In the genomic region with DNA sequence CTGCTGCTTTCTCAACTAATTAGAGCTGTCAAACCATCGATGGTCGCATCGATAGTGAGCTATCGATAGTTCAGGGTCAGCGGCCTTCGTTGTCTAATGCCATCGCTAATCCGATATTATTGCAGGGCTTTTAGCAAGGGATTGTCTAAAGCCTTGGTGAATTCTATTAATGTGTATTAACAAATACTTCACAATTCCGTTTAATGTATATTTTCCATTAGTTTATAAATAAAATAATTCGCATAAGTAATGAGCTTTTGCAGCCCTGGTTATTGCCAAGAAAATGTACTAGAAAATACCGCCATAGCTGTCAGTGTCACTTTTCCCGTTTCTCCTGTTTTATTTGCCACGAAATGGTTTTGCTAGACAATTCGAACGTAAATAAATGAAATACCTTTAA, we compare ENCODE assay signal across 5 fruit fly cellular contexts.
TF ChIP-seq lines count a peak whose summit lies in the region.

EloB (minus strand) TSS at position 35 of the 400 bp plus-strand sequence.
Srp14 (plus strand) TSS at position 300 of the 400 bp plus-strand sequence.

TF ChIP-seq in whole organism, adult, 20 proteins besides CTCF, POLR2A, EP300 and RAD21 (continued from another document):
- TF ChIP-seq cic (GFP tag; optimal IDR thresholded peaks at IDR 0.05; lab: Kevin White, UChicago) (peak; percentile 70), CG14711 (tag; optimal IDR thresholded peaks at IDR 0.05; lab: Kevin White, UChicago) (peak; percentile 81), CG7101 (tag; optimal IDR thresholded peaks at IDR 0.05; lab: Kevin White, UChicago) (peak; percentile 90)

TF ChIP-seq in whole organism, embryonic, 481 proteins besides CTCF, POLR2A, EP300 and RAD21 (continued from another document and continues in another):
- TF ChIP-seq eyg (GFP tag; optimal IDR thresholded peaks at IDR 0.05; lab: Kevin White, UChicago) (peak; percentile 33), gfzf (GFP tag; optimal IDR thresholded peaks at IDR 0.05; lab: Kevin White, UChicago) (peak; percentile 78), Hmr (GFP tag; optimal IDR thresholded peaks at IDR 0.05; lab: Kevin White, UChicago) (no peak), Hr51 (GFP tag; optimal IDR thresholded peaks at IDR 0.05; lab: Kevin White, UChicago) (peak; percentile 75 to 79), Hand (GFP tag; optimal IDR thresholded peaks at IDR 0.05; lab: Kevin White, UChicago) (peak; percentile 16), CG8359 (GFP tag; optimal IDR thresholded peaks at IDR 0.05; lab: Kevin White, UChicago; ENCODE audit: borderline replicate concordance) (no peak), Hr3 (GFP tag; optimal IDR thresholded peaks at IDR 0.05; lab: Kevin White, UChicago) (peak; percentile 78), pnt (GFP tag; optimal IDR thresholded peaks at IDR 0.05; lab: Kevin White, UChicago) (peak; percentile 57), CG9727 (GFP tag; optimal IDR thresholded peaks at IDR 0.05; lab: Kevin White, UChicago) (peak; percentile 85), schlank (tag; optimal IDR thresholded peaks at IDR 0.05; lab: Kevin White, UChicago) (peak; percentile 47), CG12219 (GFP tag; optimal IDR thresholded peaks at IDR 0.05; lab: Kevin White, UChicago) (peak; percentile 61), ab (GFP tag; optimal IDR thresholded peaks at IDR 0.05; lab: Kevin White, UChicago) (no peak), Optix (GFP tag; IDR thresholded peaks at IDR 0.05; lab: Robert Waterston, UW) (no peak), CG6272 (GFP tag; IDR thresholded peaks at IDR 0.05; lab: Robert Waterston, UW) (peak; percentile 82), CG4707 (GFP tag; optimal IDR thresholded peaks at IDR 0.05; lab: Kevin White, UChicago) (peak; percentile 35), Hey (tag; optimal IDR thresholded peaks at IDR 0.05; lab: Kevin White, UChicago) (no peak), C15 (GFP tag; IDR thresholded peaks at IDR 0.05; lab: Robert Waterston, UW) (peak; percentile 61; the same call in 1 of the 3 replicates), Hr39 (optimal IDR thresholded peaks at IDR 0.05; lab: Kevin White, UChicago) (no peak), CG1647 (GFP tag; optimal IDR thresholded peaks at IDR 0.05; lab: Kevin White, UChicago) (peak; percentile 83), CG2129 (GFP tag; IDR thresholded peaks at IDR 0.05; lab: Robert Waterston, UW; ENCODE audit: partially characterized antibody) (peak; percentile 95), CG9215 (GFP tag; IDR thresholded peaks at IDR 0.05; lab: Robert Waterston, UW) (peak; percentile 72), Hmx (GFP tag; optimal IDR thresholded peaks at IDR 0.05; lab: Kevin White, UChicago) (peak; percentile 53), CG15269 (tag; optimal IDR thresholded peaks at IDR 0.05; lab: Kevin White, UChicago) (no peak), CG12071 (GFP tag; optimal IDR thresholded peaks at IDR 0.05; lab: Kevin White, UChicago) (no peak), CG1602 (GFP tag; optimal IDR thresholded peaks at IDR 0.05; lab: Kevin White, UChicago) (peak; percentile 79), luna (GFP tag; optimal IDR thresholded peaks at IDR 0.05; lab: Kevin White, UChicago) (no peak), CG3163 (GFP tag; optimal IDR thresholded peaks at IDR 0.05; lab: Kevin White, UChicago) (peak; percentile 17), wdn (GFP tag; IDR thresholded peaks at IDR 0.05; lab: Robert Waterston, UW) (peak; percentile 59; the same call in 1 of the 2 replicates), Sox102F (GFP tag; optimal IDR thresholded peaks at IDR 0.05; lab: Kevin White, UChicago) (no peak), CG1233 (GFP tag; optimal IDR thresholded peaks at IDR 0.05; lab: Kevin White, UChicago) (peak; percentile 74)

TF ChIP-seq in whole organism, prepupa, 60 proteins besides CTCF, POLR2A, EP300 and RAD21 (continued from another document and continues in another):
- TF ChIP-seq CG32006 (GFP tag; optimal IDR thresholded peaks at IDR 0.05; lab: Kevin White, UChicago) (no peak), Hr38 (GFP tag; optimal IDR thresholded peaks at IDR 0.05; lab: Kevin White, UChicago) (no peak), Sox102F (GFP tag; optimal IDR thresholded peaks at IDR 0.05; lab: Kevin White, UChicago) (no peak), CG9139 (GFP tag; optimal IDR thresholded peaks at IDR 0.05; lab: Kevin White, UChicago) (no peak), CG3919 (GFP tag; optimal IDR thresholded peaks at IDR 0.05; lab: Kevin White, UChicago) (no peak), cyc (GFP tag; optimal IDR thresholded peaks at IDR 0.05; lab: Kevin White, UChicago) (peak; percentile 81), CG16779 (tag; optimal IDR thresholded peaks at IDR 0.05; lab: Kevin White, UChicago) (no peak), CG8319 (GFP tag; optimal IDR thresholded peaks at IDR 0.05; lab: Kevin White, UChicago) (peak; percentile 44), Blimp-1 (GFP tag; optimal IDR thresholded peaks at IDR 0.05; lab: Kevin White, UChicago) (peak; percentile 31), Lpt (GFP tag; optimal IDR thresholded peaks at IDR 0.05; lab: Kevin White, UChicago) (peak; percentile 32), pdm3 (GFP tag; optimal IDR thresholded peaks at IDR 0.05; lab: Kevin White, UChicago) (no peak), Hr4 (GFP tag; optimal IDR thresholded peaks at IDR 0.05; lab: Kevin White, UChicago) (no peak), Sox14 (GFP tag; optimal IDR thresholded peaks at IDR 0.05; lab: Kevin White, UChicago) (peak; percentile 86), Eip75B (GFP tag; optimal IDR thresholded peaks at IDR 0.05; lab: Kevin White, UChicago) (peak; percentile 74), Eip78C (GFP tag; lab: Kevin White, UChicago) (peak; percentile 93), CG6854 (GFP tag; optimal IDR thresholded peaks at IDR 0.05; lab: Kevin White, UChicago) (no peak), CG15336 (GFP tag; IDR thresholded peaks at IDR 0.05; lab: Robert Waterston, UW) (peak; percentile 61), Gug (GFP tag; IDR thresholded peaks at IDR 0.05; lab: Robert Waterston, UW) (peak; percentile 55), fkh (GFP tag; optimal IDR thresholded peaks at IDR 0.05; lab: Kevin White, UChicago) (peak; percentile 59), CG6808 (GFP tag; optimal IDR thresholded peaks at IDR 0.05; lab: Kevin White, UChicago) (no peak), dac (GFP tag; optimal IDR thresholded peaks at IDR 0.05; lab: Kevin White, UChicago) (no peak), vri (GFP tag; optimal IDR thresholded peaks at IDR 0.05; lab: Kevin White, UChicago) (no peak), Hr39 (GFP tag; optimal IDR thresholded peaks at IDR 0.05; lab: Kevin White, UChicago) (peak; percentile 85), fd59A (GFP tag; optimal IDR thresholded peaks at IDR 0.05; lab: Kevin White, UChicago) (peak; percentile 1), topi (GFP tag; optimal IDR thresholded peaks at IDR 0.05; lab: Kevin White, UChicago) (peak; percentile 78), CG31627 (GFP tag; optimal IDR thresholded peaks at IDR 0.05; lab: Kevin White, UChicago) (peak; percentile 79), eg (GFP tag; IDR thresholded peaks at IDR 0.05; lab: Robert Waterston, UW) (peak; percentile 80), acj6 (GFP tag; optimal IDR thresholded peaks at IDR 0.05; lab: Kevin White, UChicago) (peak; percentile 85), Ets21C (GFP tag; optimal IDR thresholded peaks at IDR 0.05; lab: Kevin White, UChicago) (peak; percentile 72), ss (GFP tag; optimal IDR thresholded peaks at IDR 0.05; lab: Kevin White, UChicago) (no peak), CG11762 (GFP tag; optimal IDR thresholded peaks at IDR 0.05; lab: Kevin White, UChicago; ENCODE audit: insufficient read depth) (peak; percentile 44), CG11294 (GFP tag; IDR thresholded peaks at IDR 0.05; lab: Robert Waterston, UW) (no peak), CG11902 (GFP tag; optimal IDR thresholded peaks at IDR 0.05; lab: Kevin White, UChicago) (peak; percentile 61)

TF ChIP-seq in whole organism, pupa, 21 proteins besides CTCF, POLR2A, EP300 and RAD21 (continued from another document):
- peak; percentile 98 for TF ChIP-seq EcR (GFP tag; optimal IDR thresholded peaks at IDR 0.05; lab: Kevin White, UChicago)
TF ChIP-seq in whole organism, pupa: peak in this region for 13.

TF ChIP-seq in whole organism, wandering third instar larva, 38 proteins besides CTCF, POLR2A, EP300 and RAD21 (continued from another document):
- peak; percentile 86 for TF ChIP-seq h (GFP tag; optimal IDR thresholded peaks at IDR 0.05; lab: Kevin White, UChicago)
